Fruit fly (Drosophila melanogaster): ENCODE measurements around the gene ru.
A peak's percentile ranks its signal among the peaks of the same experiment; 100 is the strongest.

The ru gene

DNA sequence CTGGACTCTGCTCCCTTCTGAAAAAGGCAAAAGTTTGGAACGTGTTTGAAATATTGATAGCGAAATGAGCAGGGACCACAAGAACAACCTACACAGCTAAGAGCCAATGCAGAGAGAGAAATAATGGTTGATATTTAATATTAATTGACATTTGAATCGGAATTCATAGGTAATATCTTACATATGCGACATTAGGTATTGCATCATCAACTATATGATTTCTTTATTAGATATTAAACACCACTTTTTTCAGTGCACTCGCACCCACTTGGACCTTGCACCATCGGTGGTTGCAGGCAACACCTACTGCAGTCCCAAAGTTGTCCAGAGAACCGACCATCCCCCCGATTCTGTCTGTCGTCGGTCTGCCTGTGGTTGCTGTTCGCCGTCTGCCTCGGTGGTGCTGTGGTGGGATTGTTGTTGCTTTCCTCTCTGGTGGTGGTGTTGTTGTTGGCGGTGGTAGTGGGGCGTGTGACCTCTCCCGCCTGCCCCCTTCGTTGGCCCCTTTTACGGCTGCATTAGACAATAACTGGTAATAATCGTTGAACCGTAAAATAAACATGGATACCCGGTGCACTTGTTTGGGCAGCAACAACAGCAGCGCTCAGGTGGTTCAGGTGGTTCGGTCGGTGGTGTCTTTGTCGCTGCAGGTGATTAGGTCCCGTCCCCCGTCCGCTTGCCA lies 8.6 kb downstream of the ru start (continued):
- TF ChIP-seq CG6683 (GFP tag; optimal IDR thresholded peaks at IDR 0.05), result no peak
- no peak for TF ChIP-seq hbn (GFP tag; IDR thresholded peaks at IDR 0.05; ENCODE audit: partially characterized antibody)
- TF ChIP-seq Sry-δ (GFP tag; optimal IDR thresholded peaks at IDR 0.05), result no peak
- no peak for TF ChIP-seq Lim3 (GFP tag; IDR thresholded peaks at IDR 0.05)
- peak; percentile 77 for TF ChIP-seq CG17361 (GFP tag; IDR thresholded peaks at IDR 0.05)
- TF ChIP-seq Ets97D (GFP tag; optimal IDR thresholded peaks at IDR 0.05), result peak; percentile 3
- no peak for TF ChIP-seq CG10321 (GFP tag; IDR thresholded peaks at IDR 0.05)
- no peak for TF ChIP-seq CG14965 (GFP tag; optimal IDR thresholded peaks at IDR 0.05; ENCODE audit: borderline replicate concordance)
- TF ChIP-seq tin (GFP tag; optimal IDR thresholded peaks at IDR 0.05), result peak; percentile 17
- no peak for TF ChIP-seq sug (tag; optimal IDR thresholded peaks at IDR 0.05)
- no peak for TF ChIP-seq CG11398 (GFP tag; optimal IDR thresholded peaks at IDR 0.05)
- TF ChIP-seq Ada2b (GFP tag; IDR thresholded peaks at IDR 0.05), result peak; percentile 56; the same call in 1 of the 2 replicates
- no peak for TF ChIP-seq yki (optimal IDR thresholded peaks at IDR 0.05)
- TF ChIP-seq tap (tag; optimal IDR thresholded peaks at IDR 0.05), result peak; percentile 69
- no peak for TF ChIP-seq CG3281 (GFP tag; optimal IDR thresholded peaks at IDR 0.05)
- peak; percentile 35 for TF ChIP-seq CG8281 (tag; optimal IDR thresholded peaks at IDR 0.05)
- TF ChIP-seq lov (optimal IDR thresholded peaks at IDR 0.05), result no peak
- TF ChIP-seq lov (GFP tag; IDR thresholded peaks at IDR 0.05), result peak; percentile 58; the same call in 2 of the 3 replicates
- TF ChIP-seq CG11504 (tag; optimal IDR thresholded peaks at IDR 0.05), result peak; percentile 60
- TF ChIP-seq CG2199 (GFP tag; IDR thresholded peaks at IDR 0.05), result peak; percentile 91
- no peak for TF ChIP-seq CG12299 (tag; optimal IDR thresholded peaks at IDR 0.05)
- no peak for TF ChIP-seq cas (GFP tag; IDR thresholded peaks at IDR 0.05)
- peak; percentile 23 for TF ChIP-seq corto (GFP tag; optimal IDR thresholded peaks at IDR 0.05)
- peak; percentile 45 for TF ChIP-seq Sox100B (GFP tag; optimal IDR thresholded peaks at IDR 0.05)
- TF ChIP-seq salm (tag; optimal IDR thresholded peaks at IDR 0.05), result no peak
- no peak for TF ChIP-seq mld (GFP tag; IDR thresholded peaks at IDR 0.05; ENCODE audit: partially characterized antibody)
- TF ChIP-seq emc (GFP tag; optimal IDR thresholded peaks at IDR 0.05), result no peak
- TF ChIP-seq croc (GFP tag; conservative IDR thresholded peaks at IDR 0.05), result no peak; the same call in 2 of the 3 replicates
- TF ChIP-seq CG9215 (GFP tag; IDR thresholded peaks at IDR 0.05), result peak; percentile 23; the same call in 1 of the 2 replicates
- peak; percentile 42 for TF ChIP-seq esg (GFP tag; conservative IDR thresholded peaks at IDR 0.05)
- no peak for TF ChIP-seq repo (GFP tag; optimal IDR thresholded peaks at IDR 0.05)
- peak; percentile 67 for TF ChIP-seq bab2 (GFP tag; optimal IDR thresholded peaks at IDR 0.05)
- TF ChIP-seq CG6689 (GFP tag; IDR thresholded peaks at IDR 0.05), result peak; percentile 74
- TF ChIP-seq eve (GFP tag; optimal IDR thresholded peaks at IDR 0.05), result peak in 1 of 2 experiments; percentile 21
- TF ChIP-seq Ssrp (tag; optimal IDR thresholded peaks at IDR 0.05), result peak; percentile 67
- TF ChIP-seq ap (GFP tag; IDR thresholded peaks at IDR 0.05), result peak; percentile 31; the same call in 1 of the 2 replicates
- TF ChIP-seq pum (GFP tag; optimal IDR thresholded peaks at IDR 0.05), result peak; percentile 24
- peak; percentile 38 for TF ChIP-seq CG9817 (tag; optimal IDR thresholded peaks at IDR 0.05)
- no peak for TF ChIP-seq Sin3A (optimal IDR thresholded peaks at IDR 0.05)
- TF ChIP-seq Xrp1 (GFP tag; IDR thresholded peaks at IDR 0.05), result peak; percentile 84
- TF ChIP-seq Asciz (GFP tag; optimal IDR thresholded peaks at IDR 0.05), result peak; percentile 24
- no peak for TF ChIP-seq Bdp1 (GFP tag; optimal IDR thresholded peaks at IDR 0.05)
- TF ChIP-seq CG17359 (tag; optimal IDR thresholded peaks at IDR 0.05), result peak; percentile 60
- peak; percentile 65; the same call in 1 of the 2 replicates for TF ChIP-seq stc (GFP tag; IDR thresholded peaks at IDR 0.05)
- TF ChIP-seq fd102C (GFP tag; optimal IDR thresholded peaks at IDR 0.05), result no peak
- no peak for TF ChIP-seq CG5245 (GFP tag; optimal IDR thresholded peaks at IDR 0.05)
- TF ChIP-seq CG34224 (GFP tag; IDR thresholded peaks at IDR 0.05; ENCODE audit: partially characterized antibody), result no peak
- no peak for TF ChIP-seq hb (GFP tag; IDR thresholded peaks at IDR 0.05; ENCODE audit: partially characterized antibody)
- TF ChIP-seq dpn (GFP tag; optimal IDR thresholded peaks at IDR 0.05), result peak in 1 of 2 experiments; percentile 48
- TF ChIP-seq CG9727 (GFP tag; optimal IDR thresholded peaks at IDR 0.05), result peak; percentile 80

Measured in whole organism, embryonic.